Fruit fly (Drosophila melanogaster): ENCODE results near the gene CG45089.

Gene CG45089

dm6 chrX:7893411-7894122 is at the start of gene CG45089, which contains the start of the genes ND-MNLL and p115 (continued):
- TF ChIP-seq lola (GFP tag; optimal IDR thresholded peaks at IDR 0.05) (peak in 1 of 3 experiments; percentile 58), CG17385 (GFP tag; optimal IDR thresholded peaks at IDR 0.05) (no peak), sens (GFP tag) (peak; percentile 88), CG1832 (GFP tag; optimal IDR thresholded peaks at IDR 0.05) (no peak), btn (GFP tag; optimal IDR thresholded peaks at IDR 0.05) (no peak), run (tag; optimal IDR thresholded peaks at IDR 0.05) (no peak), nmo (GFP tag; optimal IDR thresholded peaks at IDR 0.05) (peak; percentile 73), CG18599 (GFP tag; optimal IDR thresholded peaks at IDR 0.05) (peak; percentile 51), ewg (GFP tag; optimal IDR thresholded peaks at IDR 0.05) (peak; percentile 3), CG11247 (GFP tag; IDR thresholded peaks at IDR 0.05) (peak; percentile 32; the same call in 1 of the 2 replicates), CG6254 (GFP tag; optimal IDR thresholded peaks at IDR 0.05) (peak; percentile 1), CG4360 (GFP tag; IDR thresholded peaks at IDR 0.05) (no peak), chn (GFP tag; optimal IDR thresholded peaks at IDR 0.05) (peak; percentile 28), NfI (GFP tag; optimal IDR thresholded peaks at IDR 0.05) (peak; percentile 43), CG12219 (GFP tag; optimal IDR thresholded peaks at IDR 0.05) (no peak), repo (GFP tag; optimal IDR thresholded peaks at IDR 0.05) (no peak), ranshi (GFP tag; IDR thresholded peaks at IDR 0.05) (no peak), CG16813 (GFP tag; IDR thresholded peaks at IDR 0.05; ENCODE audit: partially characterized antibody) (peak; percentile 58), mld (GFP tag; IDR thresholded peaks at IDR 0.05; ENCODE audit: partially characterized antibody) (no peak), CG4328 (GFP tag; optimal IDR thresholded peaks at IDR 0.05) (peak; percentile 63), eve (GFP tag; optimal IDR thresholded peaks at IDR 0.05) (no peak), CG32767 (GFP tag; IDR thresholded peaks at IDR 0.05) (no peak), gt (GFP tag; IDR thresholded peaks at IDR 0.05) (no peak), twi (tag; optimal IDR thresholded peaks at IDR 0.05) (peak; percentile 26), Hmr (GFP tag; optimal IDR thresholded peaks at IDR 0.05) (peak; percentile 40), Hr3 (GFP tag; optimal IDR thresholded peaks at IDR 0.05) (peak; percentile 69), CG13296 (GFP tag; optimal IDR thresholded peaks at IDR 0.05) (peak; percentile 59), sna (GFP tag; IDR thresholded peaks at IDR 0.05; ENCODE audit: partially characterized antibody) (peak; percentile 41; the same call in 1 of the 2 replicates), luna (GFP tag; optimal IDR thresholded peaks at IDR 0.05) (no peak), CG3065 (GFP tag; optimal IDR thresholded peaks at IDR 0.05) (peak; percentile 14), D19A (tag; optimal IDR thresholded peaks at IDR 0.05) (peak; percentile 33), CG18262 (tag; optimal IDR thresholded peaks at IDR 0.05) (peak; percentile 62), Max (GFP tag; optimal IDR thresholded peaks at IDR 0.05) (peak; percentile 57), CG6272 (GFP tag; IDR thresholded peaks at IDR 0.05) (peak; percentile 42; the same call in 1 of the 2 replicates), Kr (GFP tag; optimal IDR thresholded peaks at IDR 0.05) (no peak), Dip3 (GFP tag; optimal IDR thresholded peaks at IDR 0.05) (peak; percentile 26), CG8290 (GFP tag; optimal IDR thresholded peaks at IDR 0.05) (peak; percentile 70), CG8290 (tag; optimal IDR thresholded peaks at IDR 0.05) (no peak), Med (GFP tag) (peak; percentile 86), CG7928 (GFP tag; optimal IDR thresholded peaks at IDR 0.05) (peak; percentile 82), Deaf1 (tag; optimal IDR thresholded peaks at IDR 0.05) (peak; percentile 15), dm (GFP tag; optimal IDR thresholded peaks at IDR 0.05) (peak; percentile 14), Dbx (GFP tag; IDR thresholded peaks at IDR 0.05) (peak; percentile 74; the same call in 2 of the 3 replicates), CG8089 (GFP tag; optimal IDR thresholded peaks at IDR 0.05) (no peak), dysf (GFP tag; IDR thresholded peaks at IDR 0.05) (peak; percentile 50; the same call in 1 of the 3 replicates), H15 (GFP tag; IDR thresholded peaks at IDR 0.05) (0 out of 3 replicates have a peak, but pooled peaks have one; percentile 14), gcm (GFP tag; optimal IDR thresholded peaks at IDR 0.05) (peak; percentile 46), Ssrp (tag; optimal IDR thresholded peaks at IDR 0.05) (peak; percentile 35), nerfin-2 (GFP tag; IDR thresholded peaks at IDR 0.05; ENCODE audit: partially characterized antibody) (no peak)

Data from whole organism, embryonic.